Worm (Caenorhabditis elegans): Measurements from ENCODE around the gene H13N06.2.

Gene H13N06.2

ce11 chrX:15487162-15487561 is 744 bp upstream of the H13N06.2 start:
- TF ChIP-seq madf-10 (tag; optimal IDR thresholded peaks at IDR 0.05), result no peak
- TF ChIP-seq hmg-1.2 (GFP tag; IDR thresholded peaks at IDR 0.05), result 0 out of 2 replicates have a peak, but pooled peaks have one; percentile 7
- TF ChIP-seq cebp-2 (GFP tag; IDR thresholded peaks at IDR 0.05), result no peak
- TF ChIP-seq Y53G8AR.9 (GFP tag; conservative IDR thresholded peaks at IDR 0.05), result no peak
- TF ChIP-seq egrh-3 (GFP tag; IDR thresholded peaks at IDR 0.05), result peak; percentile 19; the same call in 1 of the 2 replicates
- no peak for TF ChIP-seq ztf-28 (GFP tag; IDR thresholded peaks at IDR 0.05)
- peak; percentile 51; the same call in 1 of the 2 replicates for TF ChIP-seq zfh-2 (GFP tag; conservative IDR thresholded peaks at IDR 0.05)

ce11 chrX:15491110-15491509 is 3.2 kb downstream of the H13N06.2 start:
- TF ChIP-seq F23B12.7 (tag; optimal IDR thresholded peaks at IDR 0.05; ENCODE audit: insufficient read depth) (no peak), let-607 (tag; optimal IDR thresholded peaks at IDR 0.05) (no peak), ccch-3 (GFP tag; optimal IDR thresholded peaks at IDR 0.05) (no peak), hmg-1.2 (GFP tag; IDR thresholded peaks at IDR 0.05) (no peak), lag-1 (GFP tag; IDR thresholded peaks at IDR 0.05) (no peak), dpl-1 (GFP tag; optimal IDR thresholded peaks at IDR 0.05) (no peak), repo-1 (tag; optimal IDR thresholded peaks at IDR 0.05) (no peak), Y67H2A.10 (GFP tag; conservative IDR thresholded peaks at IDR 0.05) (no peak), nfya-1 (tag; optimal IDR thresholded peaks at IDR 0.05; ENCODE audit: borderline replicate concordance, insufficient read depth) (no peak)

ce11 chrX:15492759-15493158 is 4.9 kb downstream of the H13N06.2 start:
- peak; percentile 61 for TF ChIP-seq somi-1 (GFP tag; optimal IDR thresholded peaks at IDR 0.05)
- TF ChIP-seq hsf-1 (GFP tag; IDR thresholded peaks at IDR 0.05), result 0 out of 2 replicates have a peak, but pooled peaks have one; percentile 24
- TF ChIP-seq ets-4 (GFP tag; optimal IDR thresholded peaks at IDR 0.05), result peak; percentile 57
- TF ChIP-seq lag-1 (GFP tag; IDR thresholded peaks at IDR 0.05), result no peak
- TF ChIP-seq madf-10 (tag; optimal IDR thresholded peaks at IDR 0.05), result peak; percentile 63
- TF ChIP-seq die-1 (tag; optimal IDR thresholded peaks at IDR 0.05), result peak; percentile 20
- TF ChIP-seq cebp-1 (GFP tag; IDR thresholded peaks at IDR 0.05), result peak; percentile 72; the same call in 1 of the 2 replicates
- TF ChIP-seq cebp-1 (tag; optimal IDR thresholded peaks at IDR 0.05), result peak; percentile 91
- TF ChIP-seq egrh-3 (GFP tag; IDR thresholded peaks at IDR 0.05), result 0 out of 2 replicates have a peak, but pooled peaks have one; percentile 38
- TF ChIP-seq attf-5 (GFP tag; optimal IDR thresholded peaks at IDR 0.05), result peak; percentile 86
- no peak for TF ChIP-seq bed-1 (GFP tag; IDR thresholded peaks at IDR 0.05)
- 0 out of 2 replicates have a peak, but pooled peaks have one; percentile 31 for TF ChIP-seq attf-3 (GFP tag; conservative IDR thresholded peaks at IDR 0.05)
- TF ChIP-seq madf-6 (GFP tag; IDR thresholded peaks at IDR 0.05), result 0 out of 2 replicates have a peak, but pooled peaks have one; percentile 21
- TF ChIP-seq attf-6 (GFP tag; IDR thresholded peaks at IDR 0.05), result no peak
- no peak for TF ChIP-seq dpl-1 (GFP tag; optimal IDR thresholded peaks at IDR 0.05)
- peak; percentile 35 for TF ChIP-seq F22D6.2 (tag; optimal IDR thresholded peaks at IDR 0.05)
- peak; percentile 49; the same call in 1 of the 2 replicates for TF ChIP-seq lir-1 (GFP tag; conservative IDR thresholded peaks at IDR 0.05)
- TF ChIP-seq pbrm-1 (GFP tag; IDR thresholded peaks at IDR 0.05), result peak; percentile 76
- TF ChIP-seq chd-7 (tag; optimal IDR thresholded peaks at IDR 0.05), result peak; percentile 58
- TF ChIP-seq madf-3 (GFP tag; IDR thresholded peaks at IDR 0.05), result 0 out of 2 replicates have a peak, but pooled peaks have one; percentile 50
- peak; percentile 75; the same call in 1 of the 2 replicates for TF ChIP-seq let-526 (GFP tag; IDR thresholded peaks at IDR 0.05)
- TF ChIP-seq lin-54 (GFP tag; optimal IDR thresholded peaks at IDR 0.05), result peak; percentile 63
- TF ChIP-seq nhr-179 (tag; optimal IDR thresholded peaks at IDR 0.05), result no peak
- TF ChIP-seq snpc-3.4 (tag; optimal IDR thresholded peaks at IDR 0.05), result no peak
- no peak for TF ChIP-seq ztf-28 (GFP tag; IDR thresholded peaks at IDR 0.05)
- peak; percentile 60 for TF ChIP-seq rcor-1 (GFP tag; IDR thresholded peaks at IDR 0.05)
- TF ChIP-seq repo-1 (tag; optimal IDR thresholded peaks at IDR 0.05), result peak; percentile 51
- no peak for TF ChIP-seq tbx-9 (tag; optimal IDR thresholded peaks at IDR 0.05; ENCODE audit: borderline replicate concordance)
- TF ChIP-seq nfyb-1 (GFP tag; IDR thresholded peaks at IDR 0.05), result peak; percentile 78; the same call in 1 of the 2 replicates
- peak; percentile 77; the same call in 1 of the 2 replicates for TF ChIP-seq Y56A3A.18 (GFP tag; IDR thresholded peaks at IDR 0.05)
- TF ChIP-seq K12H6.12 (tag; optimal IDR thresholded peaks at IDR 0.05), result peak; percentile 83
- peak; percentile 49; the same call in 1 of the 2 replicates for TF ChIP-seq B0336.3 (GFP tag; IDR thresholded peaks at IDR 0.05)
- peak; percentile 87 for TF ChIP-seq lin-40 (tag; optimal IDR thresholded peaks at IDR 0.05)
- TF ChIP-seq madf-8 (GFP tag; conservative IDR thresholded peaks at IDR 0.05), result no peak

All from whole organism, young adult.